Fruit fly (Drosophila melanogaster) whole organism, adult: ENCODE data around the gene unc79.

Experiments
- CG11617 ChIP-seq: fragments of 200-800 bp; sonication (Bioruptor generic); optimal IDR thresholded peaks from 2 replicates; lab custom pipeline; 2017; ENCODE audit warnings: mild to moderate bottlenecking, missing biosample characterization, missing genetic modification reagents, missing genetic modification characterization
- CG12768 ChIP-seq: fragments of 200-800 bp; sonication (Bioruptor generic); optimal IDR thresholded peaks from 2 replicates; lab custom pipeline; 2017; ENCODE audit warnings: missing biosample characterization, missing genetic modification characterization, mild to moderate bottlenecking, moderate library complexity, missing genetic modification reagents
- CG14711 ChIP-seq: fragments of 200-800 bp; sonication (Bioruptor generic); optimal IDR thresholded peaks from 2 replicates; lab custom pipeline; 2018; ENCODE audit warnings: missing biosample characterization, mild to moderate bottlenecking, missing genetic modification characterization, moderate library complexity
- CG1620 ChIP-seq: fragments of 200-800 bp; sonication (Bioruptor generic); optimal IDR thresholded peaks from 2 replicates; lab custom pipeline; 2016; ENCODE audit warnings: missing biosample characterization, missing genetic modification characterization
- CG33017 ChIP-seq: fragments of 200-800 bp; sonication (Bioruptor generic); optimal IDR thresholded peaks from 2 replicates; lab custom pipeline; 2018; ENCODE audit warnings: missing biosample characterization, mild to moderate bottlenecking, missing genetic modification characterization, moderate library complexity
- CG5204 ChIP-seq: fragments of 200-800 bp; sonication (Bioruptor generic); optimal IDR thresholded peaks from 2 replicates; lab custom pipeline; 2016; ENCODE audit warnings: missing biosample characterization, missing genetic modification characterization
- CG7045 ChIP-seq: fragments of 200-800 bp; sonication (Bioruptor generic); optimal IDR thresholded peaks from 2 replicates; lab custom pipeline; 2017; ENCODE audit warnings: missing biosample characterization, mild to moderate bottlenecking, missing genetic modification characterization
- CG7101 ChIP-seq: fragments of 200-800 bp; sonication (Bioruptor generic); optimal IDR thresholded peaks from 2 replicates; lab custom pipeline; 2018; ENCODE audit warnings: missing biosample characterization, mild to moderate bottlenecking, missing genetic modification characterization, moderate library complexity
- Clk ChIP-seq: fragments of 200-800 bp; sonication (Bioruptor generic); optimal IDR thresholded peaks from 2 replicates; lab custom pipeline; 2017; ENCODE audit warnings: missing biosample characterization, missing genetic modification characterization
- Crg-1 ChIP-seq: fragments of 200-800 bp; sonication (Bioruptor generic); optimal IDR thresholded peaks from 2 replicates; lab custom pipeline; 2016; ENCODE audit warnings: missing biosample characterization, missing genetic modification characterization
- Hr96 ChIP-seq: fragments of 200-800 bp; sonication (Bioruptor generic); optimal IDR thresholded peaks from 2 replicates; lab custom pipeline; 2016; ENCODE audit warnings: missing biosample characterization, missing genetic modification characterization
- Mnt ChIP-seq: fragments of 200-800 bp; sonication (Bioruptor generic); optimal IDR thresholded peaks from 2 replicates; lab custom pipeline; 2016; ENCODE audit warnings: missing biosample characterization, mild to moderate bottlenecking, missing genetic modification characterization
- bab1 ChIP-seq: fragments of 200-800 bp; sonication (Bioruptor generic); optimal IDR thresholded peaks from 3 replicates; lab custom pipeline; 2019; ENCODE audit warnings: missing biosample characterization, mild to moderate bottlenecking, missing genetic modification characterization, moderate library complexity
- cic ChIP-seq: fragments of 200-800 bp; sonication (Bioruptor generic); optimal IDR thresholded peaks from 2 replicates; lab custom pipeline; 2017; ENCODE audit warnings: missing biosample characterization, mild to moderate bottlenecking, missing genetic modification characterization, moderate library complexity
- cnc ChIP-seq, 2 experiments: fragments of >200 bp; optimal IDR thresholded peaks; 2 replicates each; lab custom pipeline; 2017
- kay ChIP-seq: fragments of 200-800 bp; sonication (Bioruptor generic); peaks from one replicate; lab custom pipeline; 2016; ENCODE audit warnings: missing biosample characterization, missing genetic modification characterization, borderline replicate concordance
- ovo ChIP-seq: fragments of 200-800 bp; sonication (Bioruptor generic); optimal IDR thresholded peaks from 2 replicates; lab custom pipeline; 2016; ENCODE audit warnings: missing biosample characterization, missing genetic modification characterization
- pad ChIP-seq: fragments of 200-800 bp; sonication (Bioruptor generic); optimal IDR thresholded peaks from 3 replicates; lab custom pipeline; 2017; ENCODE audit warnings: missing biosample characterization, missing genetic modification characterization, mild to moderate bottlenecking, moderate library complexity, missing genetic modification reagents
- tj ChIP-seq: fragments of 200-800 bp; sonication (Bioruptor generic); optimal IDR thresholded peaks from 3 replicates; lab custom pipeline; 2017; ENCODE audit warnings: missing biosample characterization, mild to moderate bottlenecking, missing genetic modification characterization, moderate library complexity
- toe ChIP-seq: fragments of 200-800 bp; sonication (Bioruptor generic); optimal IDR thresholded peaks from 2 replicates; lab custom pipeline; 2016; ENCODE audit warnings: missing biosample characterization, missing genetic modification characterization

unc79 gene

dm6 chr3R:19221350-19221749 is 24.6 kb downstream of the unc79 start:
- TF ChIP-seq toe (no peak), tj (GFP tag; lab: Kevin White, UChicago) (no peak), CG12768 (GFP tag; lab: Kevin White, UChicago) (no peak), bab1 (GFP tag; lab: Kevin White, UChicago) (no peak), CG5204 (GFP tag; lab: Kevin White, UChicago) (no peak), Hr96 (GFP tag; lab: Kevin White, UChicago) (no peak), CG14711 (tag; lab: Kevin White, UChicago) (no peak), CG11617 (GFP tag; lab: Kevin White, UChicago) (no peak)

- TF ChIP-seq CG7045 (GFP tag; lab: Kevin White, UChicago) (no peak), cnc (optimal IDR thresholded peaks at IDR 0.05; lab: Kevin White, UChicago) (no peak), bab1 (GFP tag; lab: Kevin White, UChicago) (peak; percentile 35), CG12768 (GFP tag; lab: Kevin White, UChicago) (peak; percentile 23), CG33017 (peak; percentile 64), kay (peak; percentile 74), CG1620 (GFP tag; lab: Kevin White, UChicago) (no peak), Hr96 (GFP tag; lab: Kevin White, UChicago) (peak; percentile 26), CG11617 (GFP tag; lab: Kevin White, UChicago) (peak; percentile 33), toe (peak; percentile 11), CG5204 (GFP tag; lab: Kevin White, UChicago) (no peak), Clk (GFP tag; lab: Kevin White, UChicago) (no peak), Mnt (GFP tag; lab: Kevin White, UChicago) (peak; percentile 19), Crg-1 (no peak), CG7101 (peak; percentile 72), ovo (GFP tag; lab: Kevin White, UChicago) (no peak), CG14711 (tag; lab: Kevin White, UChicago) (peak; percentile 72), pad (peak; percentile 29), tj (GFP tag; lab: Kevin White, UChicago) (peak; percentile 97), cic (GFP tag; lab: Kevin White, UChicago) (peak; percentile 82)
These were observed 33.3 kb downstream of the unc79 start for dm6 chr3R:19212545-19213176.

DNA sequence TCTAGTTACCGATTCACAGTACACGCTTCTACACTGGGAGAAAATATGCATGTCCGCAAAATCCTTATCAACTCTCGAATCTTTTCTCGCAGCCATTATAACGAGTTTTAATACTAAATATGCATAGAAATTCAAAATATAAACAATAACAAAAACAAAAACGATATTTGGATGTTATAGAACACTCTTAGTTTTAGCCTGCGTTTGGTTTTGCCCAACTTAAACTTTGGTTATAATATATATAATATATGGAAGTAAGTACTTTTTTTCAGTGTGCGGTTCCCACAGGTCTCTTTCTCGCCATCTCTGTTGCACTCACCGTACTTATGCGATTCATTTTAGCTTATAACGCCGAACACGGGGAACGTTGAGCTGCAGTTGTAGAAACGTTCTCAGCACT is 34.2 kb downstream of the unc79 start, which contains the start of gene cry:
Gene cry (plus strand): TSS at position 377 of the 400 bp plus-strand sequence.
- TF ChIP-seq bab1 (GFP tag; lab: Kevin White, UChicago) (peak; percentile 95), kay (peak; percentile 93), cnc (optimal IDR thresholded peaks at IDR 0.05; lab: Kevin White, UChicago) (no peak), CG33017 (peak; percentile 96), cic (GFP tag; lab: Kevin White, UChicago) (peak; percentile 96), CG14711 (tag; lab: Kevin White, UChicago) (peak; percentile 95), CG11617 (GFP tag; lab: Kevin White, UChicago) (peak; percentile 99), tj (GFP tag; lab: Kevin White, UChicago) (peak; percentile 97), toe (peak; percentile 95), CG1620 (GFP tag; lab: Kevin White, UChicago) (peak; percentile 93), Hr96 (GFP tag; lab: Kevin White, UChicago) (peak; percentile 92), CG12768 (GFP tag; lab: Kevin White, UChicago) (peak; percentile 99), pad (peak; percentile 96), CG5204 (GFP tag; lab: Kevin White, UChicago) (peak; percentile 96), Clk (GFP tag; lab: Kevin White, UChicago) (peak; percentile 98), CG7045 (GFP tag; lab: Kevin White, UChicago) (peak; percentile 99), ovo (GFP tag; lab: Kevin White, UChicago) (peak; percentile 89), CG7101 (peak; percentile 97), Mnt (GFP tag; lab: Kevin White, UChicago) (peak; percentile 86), Crg-1 (peak; percentile 89)

DNA sequence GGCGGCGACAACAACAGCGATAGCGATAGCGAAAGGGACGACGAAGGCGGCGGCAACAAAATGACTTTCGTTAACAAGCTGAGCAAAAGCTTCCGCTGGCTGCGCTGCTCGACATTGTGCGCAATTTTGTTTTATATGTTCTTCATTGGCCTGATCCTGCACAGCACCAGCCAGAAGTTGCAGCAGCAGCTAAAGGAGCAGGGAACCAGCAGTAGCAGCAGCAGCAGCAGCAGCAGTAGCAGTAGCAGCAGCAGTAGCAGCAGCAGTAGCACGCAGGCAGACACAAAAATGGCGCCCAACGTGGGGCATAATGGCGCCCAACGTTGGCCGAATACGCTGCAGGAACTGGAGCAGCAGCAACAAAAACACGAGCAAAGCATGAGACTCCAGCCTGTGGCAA is 55.9 kb downstream of the unc79 start:
- TF ChIP-seq toe (no peak), kay (no peak), CG33017 (no peak), CG7045 (GFP tag; lab: Kevin White, UChicago) (no peak), CG1620 (GFP tag; lab: Kevin White, UChicago) (no peak), CG5204 (GFP tag; lab: Kevin White, UChicago) (no peak), cnc (optimal IDR thresholded peaks at IDR 0.05; lab: Kevin White, UChicago) (no peak), CG11617 (GFP tag; lab: Kevin White, UChicago) (no peak), CG12768 (GFP tag; lab: Kevin White, UChicago) (no peak), Crg-1 (no peak), pad (no peak), CG14711 (tag; lab: Kevin White, UChicago) (no peak), Hr96 (GFP tag; lab: Kevin White, UChicago) (no peak)

dm6 chr3R:19187717-19188149 is 58.2 kb downstream of the unc79 start:
- no peak for TF ChIP-seq ovo (GFP tag; lab: Kevin White, UChicago)

DNA sequence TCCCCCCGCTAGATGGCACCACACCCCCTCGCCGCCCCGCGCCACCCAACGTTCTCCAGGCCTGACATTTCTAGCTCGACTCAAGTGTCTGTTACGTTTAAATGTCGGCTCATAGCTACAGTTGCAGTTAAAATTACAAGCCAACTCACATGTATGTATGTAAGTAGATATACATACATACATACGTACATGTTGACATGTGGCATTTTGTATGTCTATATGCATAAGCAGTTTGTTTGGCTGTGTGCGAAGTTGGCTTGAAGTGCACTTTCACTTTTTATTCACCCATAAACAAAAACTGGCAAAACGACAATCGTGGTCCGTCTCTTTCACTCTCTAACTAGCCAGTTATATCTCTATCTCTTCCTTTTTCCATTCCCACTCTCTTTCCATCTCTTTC is 63.1 kb downstream of the unc79 start:
- TF ChIP-seq toe: no peak
- no peak for TF ChIP-seq CG14711 (tag; lab: Kevin White, UChicago)
- TF ChIP-seq CG7101: no peak
- no peak for TF ChIP-seq CG33017
- TF ChIP-seq tj (GFP tag; lab: Kevin White, UChicago): no peak
- no peak for TF ChIP-seq Mnt (GFP tag; lab: Kevin White, UChicago)
- no peak for TF ChIP-seq CG1620 (GFP tag; lab: Kevin White, UChicago)
